Fruit fly (Drosophila melanogaster) whole organism, embryonic: ENCODE results near the gene CG3368.

Experiments used
- Bdp1 ChIP-seq: fragments of 200-800 bp; sonication (Bioruptor generic); optimal IDR thresholded peaks from 3 replicates; lab custom pipeline; 2016; ENCODE audit warnings: missing biosample characterization, missing genetic modification characterization
- Bteb2 ChIP-seq: fragments of 200-800 bp; sonication (Bioruptor generic); optimal IDR thresholded peaks from 2 replicates; lab custom pipeline; 2016; ENCODE audit warnings: missing biosample characterization, missing genetic modification characterization
- CG10209 ChIP-seq: fragments of 200-800 bp; sonication (Bioruptor generic); optimal IDR thresholded peaks from 3 replicates; lab custom pipeline; 2017; ENCODE audit warnings: missing biosample characterization, mild to moderate bottlenecking, missing genetic modification characterization, missing genetic modification reagents
- CG10321 ChIP-seq: fragments of 200-800 bp; sonication (Bioruptor generic); IDR thresholded peaks from 2 replicates; pipeline ENCODE4 v1.3.6; 2022; ENCODE audit warnings: missing biosample characterization, missing genetic modification characterization
- CG10543 ChIP-seq: fragments of 200-800 bp; sonication (Bioruptor generic); optimal IDR thresholded peaks from 3 replicates; lab custom pipeline; 2017; ENCODE audit warnings: missing biosample characterization, mild to moderate bottlenecking, missing genetic modification characterization, moderate library complexity
- CG13296 ChIP-seq: fragments of 200-800 bp; sonication (Bioruptor generic); optimal IDR thresholded peaks from 3 replicates; lab custom pipeline; 2018; ENCODE audit warnings: missing biosample characterization, mild to moderate bottlenecking, missing genetic modification characterization
- CG13424 ChIP-seq: fragments of 200-800 bp; sonication (Bioruptor generic); optimal IDR thresholded peaks from 2 replicates; lab custom pipeline; 2019; ENCODE audit warnings: missing biosample characterization, mild to moderate bottlenecking, missing genetic modification characterization, moderate library complexity
- CG17802 ChIP-seq: fragments of 200-800 bp; sonication (Bioruptor generic); optimal IDR thresholded peaks from 2 replicates; lab custom pipeline; 2018; ENCODE audit warnings: missing biosample characterization, mild to moderate bottlenecking, missing genetic modification characterization, moderate library complexity
- CG2129 ChIP-seq: fragments of 200-800 bp; sonication (Bioruptor generic); IDR thresholded peaks from 2 replicates; pipeline ENCODE4 v1.3.6; 2022; ENCODE audit warnings: missing biosample characterization, missing genetic modification characterization; ENCODE audit not compliant: partially characterized antibody
- CG2889 ChIP-seq: fragments of 200-800 bp; sonication (Bioruptor generic); IDR thresholded peaks from 3 replicates; pipeline ENCODE4 v1.3.6; 2022; ENCODE audit warnings: missing biosample characterization, missing genetic modification characterization
- CG30403 ChIP-seq: fragments of 200-800 bp; sonication (Bioruptor generic); optimal IDR thresholded peaks from 3 replicates; lab custom pipeline; 2016; ENCODE audit warnings: missing biosample characterization, missing genetic modification characterization
- CG33557 ChIP-seq: fragments of 200-800 bp; sonication (Bioruptor generic); optimal IDR thresholded peaks from 2 replicates; lab custom pipeline; 2019; ENCODE audit warnings: missing biosample characterization, mild to moderate bottlenecking, missing genetic modification characterization, moderate library complexity
- CG3847 ChIP-seq: fragments of 200-800 bp; sonication (Bioruptor generic); IDR thresholded peaks from 2 replicates; pipeline ENCODE4 v1.3.6; 2022; ENCODE audit warnings: missing biosample characterization, missing genetic modification characterization
- CG4360 ChIP-seq: fragments of 200-800 bp; sonication (Bioruptor generic); IDR thresholded peaks from 2 replicates; pipeline ENCODE4 v1.3.6; 2022; ENCODE audit warnings: missing biosample characterization, missing genetic modification characterization
- CG43689 ChIP-seq: fragments of 200-800 bp; sonication (Bioruptor generic); IDR thresholded peaks from 2 replicates; pipeline ENCODE4 v1.3.6; 2022; ENCODE audit warnings: missing biosample characterization, missing genetic modification characterization
- CG5245 ChIP-seq: fragments of 200-800 bp; sonication (Bioruptor generic); optimal IDR thresholded peaks from 3 replicates; lab custom pipeline; 2016; ENCODE audit warnings: missing biosample characterization, missing genetic modification characterization
- CG8281 ChIP-seq: fragments of 200-800 bp; sonication (Bioruptor generic); optimal IDR thresholded peaks from 2 replicates; lab custom pipeline; 2018; ENCODE audit warnings: missing biosample characterization, mild to moderate bottlenecking, missing genetic modification characterization, moderate library complexity
- CG9437 ChIP-seq: fragments of 200-800 bp; sonication (Bioruptor generic); optimal IDR thresholded peaks from 2 replicates; lab custom pipeline; 2018; ENCODE audit warnings: missing biosample characterization, mild to moderate bottlenecking, missing genetic modification characterization
- CG9932 ChIP-seq: fragments of 200-800 bp; sonication (Bioruptor generic); IDR thresholded peaks from 2 replicates; pipeline ENCODE4 v1.3.6; 2022; ENCODE audit warnings: missing biosample characterization, missing genetic modification characterization
- Chrac-16 ChIP-seq: fragments of 200-800 bp; sonication (Bioruptor generic); optimal IDR thresholded peaks from 3 replicates; lab custom pipeline; 2016; ENCODE audit warnings: missing biosample characterization, missing genetic modification characterization
- Dbx ChIP-seq: fragments of 200-800 bp; sonication (Bioruptor generic); IDR thresholded peaks from 3 replicates; pipeline ENCODE4 v1.3.6; 2022; ENCODE audit warnings: missing biosample characterization, missing genetic modification characterization
- Deaf1 ChIP-seq: fragments of 200-800 bp; optimal IDR thresholded peaks from 3 replicates; lab custom pipeline; 2019; ENCODE audit warnings: missing biosample characterization, mild to moderate bottlenecking, missing genetic modification characterization, moderate library complexity
- Dip3 ChIP-seq: fragments of 200-800 bp; sonication (Bioruptor generic); optimal IDR thresholded peaks from 3 replicates; lab custom pipeline; 2016; ENCODE audit warnings: missing biosample characterization, missing genetic modification characterization
- Dll ChIP-seq: fragments of 200-800 bp; sonication (Bioruptor generic); IDR thresholded peaks from 4 replicates; pipeline ENCODE4 v1.3.6; 2022; ENCODE audit warnings: missing biosample characterization, missing genetic modification characterization; ENCODE audit not compliant: partially characterized antibody
- Dp ChIP-seq: fragments of 200-800 bp; sonication (Bioruptor generic); optimal IDR thresholded peaks from 2 replicates; lab custom pipeline; 2018; ENCODE audit warnings: missing biosample characterization, mild to moderate bottlenecking, missing genetic modification characterization, moderate library complexity
- E2f1 ChIP-seq: fragments of 200-800 bp; sonication (Bioruptor generic); IDR thresholded peaks from 2 replicates; pipeline ENCODE4 v1.3.6; 2022; ENCODE audit warnings: missing biosample characterization, missing genetic modification characterization
- Elba2 ChIP-seq: fragments of 200-800 bp; sonication (Bioruptor generic); optimal IDR thresholded peaks from 3 replicates; lab custom pipeline; 2016; ENCODE audit warnings: missing biosample characterization, missing genetic modification characterization
- Hmr ChIP-seq: fragments of 200-800 bp; sonication (Bioruptor generic); optimal IDR thresholded peaks from 3 replicates; lab custom pipeline; 2017; ENCODE audit warnings: mild to moderate bottlenecking, missing biosample characterization, missing genetic modification reagents, missing genetic modification characterization
- Max ChIP-seq: fragments of 200-800 bp; sonication (Bioruptor generic); optimal IDR thresholded peaks from 2 replicates; lab custom pipeline; 2016; ENCODE audit warnings: missing biosample characterization, mild to moderate bottlenecking, missing genetic modification characterization
- Meics ChIP-seq: fragments of 200-800 bp; sonication (Bioruptor generic); optimal IDR thresholded peaks from 2 replicates; lab custom pipeline; 2017; ENCODE audit warnings: missing biosample characterization, mild to moderate bottlenecking, missing genetic modification characterization
- Mrtf ChIP-seq: fragments of 200-800 bp; sonication (Bioruptor generic); IDR thresholded peaks from 3 replicates; pipeline ENCODE4 v1.3.6; 2022; ENCODE audit warnings: missing biosample characterization, missing genetic modification characterization
- Oaz ChIP-seq: fragments of 200-800 bp; sonication (Bioruptor generic); IDR thresholded peaks from 2 replicates; pipeline ENCODE4 v1.3.6; 2022; ENCODE audit warnings: missing biosample characterization, missing genetic modification characterization
- Oli ChIP-seq: fragments of 200-800 bp; sonication (Bioruptor generic); optimal IDR thresholded peaks from 2 replicates; lab custom pipeline; 2018; ENCODE audit warnings: missing biosample characterization, mild to moderate bottlenecking, missing genetic modification characterization, moderate library complexity
- Sry-δ ChIP-seq: fragments of 200-800 bp; sonication (Bioruptor generic); optimal IDR thresholded peaks from 2 replicates; lab custom pipeline; 2016; ENCODE audit warnings: missing biosample characterization, missing genetic modification characterization
- Xbp1 ChIP-seq: fragments of 200-800 bp; sonication (Bioruptor generic); optimal IDR thresholded peaks from 3 replicates; lab custom pipeline; 2016; ENCODE audit warnings: missing biosample characterization, mild to moderate bottlenecking, missing genetic modification characterization
- ab ChIP-seq: fragments of 200-800 bp; sonication (Bioruptor generic); optimal IDR thresholded peaks from 2 replicates; lab custom pipeline; 2016; ENCODE audit warnings: missing biosample characterization, missing genetic modification characterization
- ato ChIP-seq: fragments of 200-800 bp; sonication (Bioruptor generic); IDR thresholded peaks from 2 replicates; pipeline ENCODE4 v1.3.6; 2022; ENCODE audit warnings: missing biosample characterization, missing genetic modification characterization; ENCODE audit not compliant: partially characterized antibody
- ci ChIP-seq: fragments of 200-800 bp; sonication (Bioruptor generic); IDR thresholded peaks from 3 replicates; pipeline ENCODE4 v1.3.6; 2022; ENCODE audit warnings: missing biosample characterization, missing genetic modification characterization
- croc ChIP-seq: fragments of 200-800 bp; sonication (Bioruptor generic); conservative IDR thresholded peaks from 3 replicates; pipeline ENCODE4 v1.3.6; 2022; ENCODE audit warnings: missing biosample characterization, missing genetic modification characterization
- da ChIP-seq: fragments of 200-800 bp; sonication (Bioruptor generic); optimal IDR thresholded peaks from 2 replicates; lab custom pipeline; 2016; ENCODE audit warnings: missing biosample characterization, missing genetic modification characterization
- ems ChIP-seq: fragments of 200-800 bp; sonication (Bioruptor generic); optimal IDR thresholded peaks from 3 replicates; lab custom pipeline; 2016; ENCODE audit warnings: missing biosample characterization, missing genetic modification characterization
- fd64A ChIP-seq: fragments of 200-800 bp; sonication (Bioruptor generic); optimal IDR thresholded peaks from 3 replicates; lab custom pipeline; 2018; ENCODE audit warnings: missing biosample characterization, mild to moderate bottlenecking, missing genetic modification characterization
- ftz-f1 ChIP-seq: fragments of 200-800 bp; sonication (Bioruptor generic); optimal IDR thresholded peaks from 2 replicates; lab custom pipeline; 2016; ENCODE audit warnings: missing biosample characterization, missing genetic modification characterization
- gsb-n ChIP-seq: fragments of 200-800 bp; sonication (Bioruptor generic); optimal IDR thresholded peaks from 3 replicates; lab custom pipeline; 2018; ENCODE audit warnings: missing biosample characterization, mild to moderate bottlenecking, missing genetic modification characterization
- inv ChIP-seq: fragments of 200-800 bp; sonication (Bioruptor generic); IDR thresholded peaks from 2 replicates; pipeline ENCODE4 v1.3.6; 2022; ENCODE audit warnings: missing biosample characterization, missing genetic modification characterization; ENCODE audit not compliant: partially characterized antibody
- kay ChIP-seq: fragments of 200-800 bp; sonication (Bioruptor generic); optimal IDR thresholded peaks from 2 replicates; lab custom pipeline; 2016; ENCODE audit warnings: missing biosample characterization, missing genetic modification characterization
- pros ChIP-seq: fragments of 200-800 bp; sonication (Bioruptor generic); optimal IDR thresholded peaks from 3 replicates; lab custom pipeline; 2019; ENCODE audit warnings: missing biosample characterization, mild to moderate bottlenecking, missing genetic modification characterization, moderate library complexity
- so ChIP-seq: fragments of 200-800 bp; sonication (Bioruptor generic); IDR thresholded peaks from 3 replicates; pipeline ENCODE4 v1.3.6; 2022; ENCODE audit warnings: missing biosample characterization, missing genetic modification characterization
- ssp ChIP-seq: fragments of 200-800 bp; sonication (Bioruptor generic); IDR thresholded peaks from 2 replicates; pipeline ENCODE4 v1.3.6; 2022; ENCODE audit warnings: missing biosample characterization, missing genetic modification characterization
- tgo ChIP-seq: fragments of 200-800 bp; sonication (Bioruptor generic); IDR thresholded peaks from 3 replicates; pipeline ENCODE4 v1.3.6; 2022; ENCODE audit warnings: missing biosample characterization, missing genetic modification characterization
- z ChIP-seq: fragments of 200-800 bp; sonication (Bioruptor generic); IDR thresholded peaks from 3 replicates; pipeline ENCODE4 v1.3.6; 2022; ENCODE audit warnings: missing biosample characterization, missing genetic modification characterization

The CG3368 gene

DNA sequence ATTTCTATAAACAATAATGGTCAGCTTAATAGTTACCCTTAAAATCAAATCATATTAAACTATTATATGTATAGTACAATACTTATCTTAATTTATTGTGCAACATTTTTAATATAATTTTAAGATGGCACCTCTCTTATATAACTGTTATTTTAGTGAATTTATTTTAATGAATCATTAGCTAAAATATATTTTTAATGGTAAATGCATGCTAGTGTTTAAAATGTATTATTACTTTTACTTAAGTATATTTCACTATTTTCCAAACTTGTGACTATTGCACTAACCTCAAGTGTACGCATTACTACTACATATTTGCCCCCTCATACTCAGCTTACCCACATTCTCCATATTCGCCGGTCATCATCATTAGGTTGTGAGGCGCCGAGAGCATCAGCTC lies 37.3 kb upstream of the CG3368 start (continued):
- TF ChIP-seq ssp (GFP tag; lab: Robert Waterston, UW) (no peak), Max (peak; percentile 15), z (GFP tag; lab: Robert Waterston, UW) (no peak), Oli (tag; lab: Kevin White, UChicago) (peak; percentile 84), ems (GFP tag; lab: Kevin White, UChicago) (no peak), CG17802 (tag; lab: Kevin White, UChicago) (no peak), da (GFP tag; lab: Kevin White, UChicago) (no peak), Sry-δ (GFP tag; lab: Kevin White, UChicago) (no peak), CG30403 (GFP tag; lab: Kevin White, UChicago) (peak; percentile 77), CG4360 (GFP tag; lab: Robert Waterston, UW) (no peak), ab (GFP tag; lab: Kevin White, UChicago) (no peak), Deaf1 (tag; lab: Kevin White, UChicago) (peak; percentile 75), ci (GFP tag; lab: Robert Waterston, UW) (peak; percentile 59; the same call in 2 of the 3 replicates), Elba2 (GFP tag; lab: Kevin White, UChicago) (no peak), CG2129 (GFP tag; lab: Robert Waterston, UW) (no peak), CG8281 (tag; lab: Kevin White, UChicago) (peak; percentile 57), Chrac-16 (GFP tag; lab: Kevin White, UChicago) (peak; percentile 69), Bteb2 (no peak), Dp (no peak), Meics (peak; percentile 75), CG3847 (GFP tag; lab: Robert Waterston, UW) (peak; percentile 45), fd64A (no peak), croc (GFP tag; lab: Robert Waterston, UW) (peak; percentile 51; the same call in 2 of the 3 replicates), so (no peak), CG9437 (GFP tag; lab: Kevin White, UChicago) (peak; percentile 82), CG9932 (GFP tag; lab: Robert Waterston, UW) (peak; percentile 36; the same call in 1 of the 2 replicates), kay (GFP tag; lab: Kevin White, UChicago) (peak; percentile 17), pros (GFP tag; lab: Kevin White, UChicago) (peak; percentile 35), inv (GFP tag; lab: Robert Waterston, UW) (no peak), Oaz (GFP tag; lab: Robert Waterston, UW) (no peak), CG13424 (tag; lab: Kevin White, UChicago) (peak; percentile 93), Hmr (GFP tag; lab: Kevin White, UChicago) (peak; percentile 71), CG13296 (GFP tag; lab: Kevin White, UChicago) (peak; percentile 90), CG10543 (peak; percentile 13), Bdp1 (GFP tag; lab: Kevin White, UChicago) (no peak), Dip3 (GFP tag; lab: Kevin White, UChicago) (no peak), Dll (no peak), CG5245 (GFP tag; lab: Kevin White, UChicago) (peak; percentile 35), CG10209 (GFP tag; lab: Kevin White, UChicago) (peak; percentile 78), ftz-f1 (GFP tag; lab: Kevin White, UChicago) (no peak), CG43689 (GFP tag; lab: Robert Waterston, UW) (no peak), Dbx (GFP tag; lab: Robert Waterston, UW) (0 out of 3 replicates have a peak, but pooled peaks have one; percentile 37), CG2889 (no peak), Mrtf (no peak), ato (GFP tag; lab: Robert Waterston, UW) (no peak), tgo (GFP tag; lab: Robert Waterston, UW) (peak; percentile 65; the same call in 2 of the 3 replicates), gsb-n (tag; lab: Kevin White, UChicago) (peak; percentile 92), E2f1 (GFP tag; lab: Robert Waterston, UW) (peak; percentile 57; the same call in 1 of the 2 replicates), CG10321 (GFP tag; lab: Robert Waterston, UW) (no peak), Xbp1 (GFP tag; lab: Kevin White, UChicago) (peak; percentile 62), CG33557 (GFP tag; lab: Kevin White, UChicago) (peak; percentile 89)
